Fruit fly (Drosophila melanogaster): ENCODE data around the gene CG33500.

CG33500 gene

DNA sequence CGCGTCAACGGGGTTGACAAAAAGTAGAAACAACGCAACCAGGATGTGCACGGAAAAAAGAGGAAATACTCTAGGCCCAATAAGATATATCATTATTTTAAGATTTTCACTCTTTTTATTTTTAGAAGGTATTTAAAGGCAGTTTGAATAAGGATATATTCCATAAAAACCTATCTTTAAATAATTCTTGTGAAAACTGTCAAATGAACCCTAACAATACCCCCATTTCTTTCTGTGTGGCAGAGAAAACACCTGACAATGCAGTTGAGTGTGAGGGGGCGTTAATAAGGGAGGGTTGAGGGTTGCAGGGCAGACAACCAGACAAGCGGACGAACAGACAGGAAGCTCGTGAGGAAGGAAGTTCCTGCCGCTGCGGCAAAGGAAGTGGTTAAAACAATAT, 43.5 kb downstream of the CG33500 start:
- TF ChIP-seq CG17359 (tag; optimal IDR thresholded peaks at IDR 0.05) (peak; percentile 50), CG18476 (GFP tag; optimal IDR thresholded peaks at IDR 0.05) (no peak), Atf-2 (GFP tag; optimal IDR thresholded peaks at IDR 0.05) (no peak), CG31441 (GFP tag; IDR thresholded peaks at IDR 0.05) (0 out of 2 replicates have a peak, but pooled peaks have one; percentile 46), Xbp1 (GFP tag; optimal IDR thresholded peaks at IDR 0.05) (peak; percentile 31), lmd (GFP tag; IDR thresholded peaks at IDR 0.05) (0 out of 2 replicates have a peak, but pooled peaks have one; percentile 23), pan (optimal IDR thresholded peaks at IDR 0.05) (no peak), pan (GFP tag; optimal IDR thresholded peaks at IDR 0.05 in 1 of 2, IDR thresholded peaks at IDR 0.05 in 1 of 2) (peak in 1 of 2 experiments; percentile 25), cad (GFP tag; optimal IDR thresholded peaks at IDR 0.05) (no peak), CG2712 (tag; optimal IDR thresholded peaks at IDR 0.05) (peak; percentile 72), CG17829 (tag; optimal IDR thresholded peaks at IDR 0.05) (peak; percentile 55), zf30C (GFP tag; optimal IDR thresholded peaks at IDR 0.05) (peak; percentile 76), exex (tag; optimal IDR thresholded peaks at IDR 0.05) (no peak), lab (GFP tag; optimal IDR thresholded peaks at IDR 0.05) (peak; percentile 16), CG15514 (GFP tag; optimal IDR thresholded peaks at IDR 0.05) (no peak), CG9727 (GFP tag; optimal IDR thresholded peaks at IDR 0.05) (peak; percentile 62), CG1024 (GFP tag; IDR thresholded peaks at IDR 0.05) (no peak), abd-A (tag; optimal IDR thresholded peaks at IDR 0.05) (no peak), usp (GFP tag; optimal IDR thresholded peaks at IDR 0.05) (no peak), mld (GFP tag; IDR thresholded peaks at IDR 0.05; ENCODE audit: partially characterized antibody) (no peak), Dip2 (GFP tag; IDR thresholded peaks at IDR 0.05) (no peak), CG8290 (GFP tag; optimal IDR thresholded peaks at IDR 0.05) (no peak), CG8290 (tag; optimal IDR thresholded peaks at IDR 0.05) (no peak), Med (GFP tag) (peak; percentile 76), CG11695 (GFP tag; IDR thresholded peaks at IDR 0.05) (0 out of 3 replicates have a peak, but pooled peaks have one; percentile 35), CG13287 (GFP tag; IDR thresholded peaks at IDR 0.05; ENCODE audit: partially characterized antibody) (no peak), hkb (optimal IDR thresholded peaks at IDR 0.05) (no peak), hkb (GFP tag; IDR thresholded peaks at IDR 0.05) (no peak), Hey (tag; optimal IDR thresholded peaks at IDR 0.05) (no peak), CG4424 (GFP tag; optimal IDR thresholded peaks at IDR 0.05) (no peak), CG34224 (GFP tag; IDR thresholded peaks at IDR 0.05; ENCODE audit: partially characterized antibody) (no peak), CG2678 (tag; optimal IDR thresholded peaks at IDR 0.05) (peak; percentile 46), Dip3 (GFP tag; optimal IDR thresholded peaks at IDR 0.05) (no peak), CG1602 (GFP tag; optimal IDR thresholded peaks at IDR 0.05) (peak; percentile 18), ranshi (GFP tag; IDR thresholded peaks at IDR 0.05) (0 out of 2 replicates have a peak, but pooled peaks have one; percentile 24), CG16779 (GFP tag; IDR thresholded peaks at IDR 0.05) (no peak), Gug (GFP tag; IDR thresholded peaks at IDR 0.05) (0 out of 4 replicates have a peak, but pooled peaks have one; percentile 4), Optix (GFP tag; IDR thresholded peaks at IDR 0.05) (no peak), CG34422 (GFP tag; IDR thresholded peaks at IDR 0.05) (peak; percentile 29; the same call in 1 of the 3 replicates), vnd (GFP tag; IDR thresholded peaks at IDR 0.05; ENCODE audit: partially characterized antibody) (0 out of 3 replicates have a peak, but pooled peaks have one; percentile 19), CG11696 (GFP tag; IDR thresholded peaks at IDR 0.05) (no peak), disco-r (GFP tag; optimal IDR thresholded peaks at IDR 0.05) (no peak), CG7357 (GFP tag; IDR thresholded peaks at IDR 0.05) (no peak), CG8281 (tag; optimal IDR thresholded peaks at IDR 0.05) (no peak), Bteb2 (GFP tag; optimal IDR thresholded peaks at IDR 0.05) (no peak), kah (GFP tag; optimal IDR thresholded peaks at IDR 0.05) (no peak), CG30020 (tag; optimal IDR thresholded peaks at IDR 0.05) (no peak), CG13296 (GFP tag; optimal IDR thresholded peaks at IDR 0.05) (no peak), gsb (GFP tag; IDR thresholded peaks at IDR 0.05) (no peak), CG12659 (GFP tag; optimal IDR thresholded peaks at IDR 0.05) (peak; percentile 4), mam (GFP tag; optimal IDR thresholded peaks at IDR 0.05) (no peak), Lhr (GFP tag; optimal IDR thresholded peaks at IDR 0.05) (no peak)

Data from whole organism, embryonic.